Fruit fly (Drosophila melanogaster) Kc167 (cell line): ENCODE results near the gene CG14130.
A peak's percentile ranks its signal among the peaks of the same experiment; 100 is the strongest.

ENCODE experiments used
- Myc ChIP-seq: fragments of >200 bp; optimal IDR thresholded peaks from 2 replicates; lab custom pipeline; 2017; ENCODE audit warnings: missing external identifiers
- Sin3A ChIP-seq: fragments of >200 bp; optimal IDR thresholded peaks from 2 replicates; lab custom pipeline; 2018; ENCODE audit warnings: missing external identifiers
- h ChIP-seq: fragments of >200 bp; optimal IDR thresholded peaks from 3 replicates; lab custom pipeline; 2018; ENCODE audit warnings: missing external identifiers
- insv ChIP-seq: fragments of >200 bp; optimal IDR thresholded peaks from 3 replicates; lab custom pipeline; 2018; ENCODE audit warnings: missing external identifiers
- psq ChIP-seq: fragments of >200 bp; optimal IDR thresholded peaks from 2 replicates; lab custom pipeline; 2017; ENCODE audit warnings: missing external identifiers
- ttk ChIP-seq: sonication (Bioruptor generic); optimal IDR thresholded peaks from 2 replicates; lab custom pipeline; 2017; ENCODE audit warnings: missing external identifiers

- no peak for TF ChIP-seq insv (lab: Kevin White, UChicago)
- peak; percentile 5 for TF ChIP-seq psq (lab: Kevin White, UChicago)
- no peak for TF ChIP-seq Sin3A
- no peak for TF ChIP-seq ttk (lab: Kevin White, UChicago)
- TF ChIP-seq Myc (lab: Kevin White, UChicago), result no peak
- TF ChIP-seq h, result no peak
These were observed 26.3 kb upstream of the CG14130 start for dm6 chr3L:11788936-11789352.
